Worm (Caenorhabditis elegans): ENCODE measurements around the gene popl-1.

popl-1 gene

DNA sequence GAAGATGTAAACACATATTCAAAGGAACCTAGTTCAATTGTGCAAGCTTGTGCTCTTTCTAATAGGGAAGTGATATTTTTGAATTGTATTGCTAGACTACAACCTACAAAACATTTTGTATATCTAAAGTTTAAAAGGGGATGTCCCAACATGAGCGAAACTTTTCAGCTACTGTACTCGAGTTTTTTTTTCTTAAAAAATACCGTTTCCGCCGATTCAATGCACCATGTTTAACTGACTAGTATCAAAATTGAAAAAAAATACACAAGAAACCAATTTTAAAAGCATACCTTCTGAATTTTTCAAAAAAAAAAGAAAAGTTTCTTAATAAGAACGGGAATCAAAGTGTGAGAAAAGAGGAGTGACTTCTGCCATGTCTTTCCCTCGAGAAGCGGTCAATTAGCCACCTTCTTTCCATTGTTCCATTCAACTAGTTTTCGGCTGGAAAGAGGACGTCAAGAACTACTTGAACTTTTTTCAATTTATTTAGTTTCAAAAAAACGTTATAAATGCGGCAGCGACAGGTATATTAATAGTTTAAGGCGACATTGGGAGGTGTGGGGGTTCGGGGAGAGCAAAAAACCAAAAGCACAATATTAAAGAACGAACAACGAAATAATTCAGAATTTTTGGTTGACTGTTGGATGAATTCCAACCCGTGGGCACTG is 15.3 kb downstream of the popl-1 start, which contains the start of gene nas-4:
Gene nas-4, minus strand, starts transcription at position 351 of the 668 bp plus-strand sequence.
- TF ChIP-seq unc-62 (GFP tag; optimal IDR thresholded peaks at IDR 0.05) = no peak

- no peak for TF ChIP-seq unc-62 (GFP tag; optimal IDR thresholded peaks at IDR 0.05)
These were observed 18.8 kb downstream of the popl-1 start, which contains the start of gene C05D11.5 for ce11 chrIII:6411914-6412313. TSS of gene C05D11.5 (minus strand) at chrIII:6412014.

DNA sequence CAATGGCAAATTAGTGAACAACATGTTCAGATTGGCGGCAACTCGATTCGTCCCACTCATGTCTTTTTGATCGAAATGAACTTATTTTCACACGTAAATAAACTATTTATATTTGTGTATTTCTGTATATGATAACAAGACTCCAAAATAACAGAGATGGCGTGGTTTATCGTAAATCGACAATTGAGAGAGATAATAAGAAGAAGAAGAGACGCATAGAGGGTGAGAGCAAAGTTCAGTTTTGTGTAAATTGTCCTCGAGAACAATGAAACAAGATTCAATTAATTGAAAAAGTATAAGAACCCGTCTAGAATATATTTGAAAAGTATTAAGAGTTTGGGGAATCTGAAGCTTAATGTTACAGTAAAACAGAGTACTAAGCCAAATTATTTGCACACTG is 19.3 kb downstream of the popl-1 start:
- no peak for TF ChIP-seq unc-62 (GFP tag; optimal IDR thresholded peaks at IDR 0.05)

DNA sequence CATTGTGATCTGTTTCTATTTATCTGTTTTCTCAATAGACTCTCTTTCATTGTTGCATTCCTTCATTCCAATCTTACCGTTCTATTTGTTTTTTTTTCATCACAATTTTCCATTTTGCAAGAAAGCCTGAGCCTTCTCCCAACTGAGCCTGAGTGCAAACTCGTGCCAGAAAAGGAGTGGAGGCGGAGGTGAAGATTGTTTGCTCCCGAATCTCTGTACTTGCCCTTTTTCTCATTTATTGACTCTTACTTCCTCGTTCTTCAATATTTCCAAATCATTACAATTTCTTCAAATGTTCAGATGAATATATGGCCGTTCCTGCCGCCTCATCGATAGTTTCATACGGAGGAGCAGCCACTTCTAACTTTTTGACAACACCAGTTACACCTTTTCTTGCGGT is 23.9 kb downstream of the popl-1 start, which contains the start of gene let-756:
Gene let-756, plus strand, starts transcription at position 301 of the 400 bp plus-strand sequence.
- no peak for TF ChIP-seq unc-62 (GFP tag; optimal IDR thresholded peaks at IDR 0.05)

ce11 chrIII:6405121-6405520 is 25.6 kb downstream of the popl-1 start:
- no peak for TF ChIP-seq unc-62 (GFP tag; optimal IDR thresholded peaks at IDR 0.05)

- no peak for TF ChIP-seq unc-62 (GFP tag; optimal IDR thresholded peaks at IDR 0.05)
These were observed 27.9 kb downstream of the popl-1 start for ce11 chrIII:6402810-6403209.

- no peak for TF ChIP-seq unc-62 (GFP tag; optimal IDR thresholded peaks at IDR 0.05)
These were observed 28.4 kb downstream of the popl-1 start for ce11 chrIII:6402346-6402745.

ce11 chrIII:6399424-6399823 is 31.3 kb downstream of the popl-1 start:
- TF ChIP-seq unc-62 (GFP tag; optimal IDR thresholded peaks at IDR 0.05) = no peak

- no peak for TF ChIP-seq unc-62 (GFP tag; optimal IDR thresholded peaks at IDR 0.05)
These were observed 32.6 kb downstream of the popl-1 start for ce11 chrIII:6398124-6398523.

DNA sequence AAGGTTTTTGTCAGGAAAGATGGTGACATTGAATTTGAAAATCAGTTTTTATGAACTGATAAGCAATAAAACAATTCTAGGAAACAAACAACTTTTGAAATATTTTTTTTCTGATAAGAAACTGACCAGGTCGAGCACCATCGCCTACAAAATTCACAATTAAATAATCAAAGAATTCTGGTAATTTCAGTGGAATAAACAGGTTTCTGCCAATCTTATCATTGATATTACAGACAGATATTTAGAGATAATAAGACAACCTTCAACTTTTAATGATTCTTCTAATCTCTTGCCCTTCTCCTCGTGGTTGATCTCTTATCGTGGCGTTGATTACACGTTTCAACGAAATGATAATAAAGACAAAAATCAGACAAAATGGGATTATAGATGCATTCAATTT is 34.4 kb downstream of the popl-1 start:
- TF ChIP-seq unc-62 (GFP tag; optimal IDR thresholded peaks at IDR 0.05) = no peak

ce11 chrIII:6395706-6396232 is 35.0 kb downstream of the popl-1 start, which contains the start of gene oatr-1:
TSS of gene oatr-1 (minus strand) at chrIII:6396182.
- TF ChIP-seq unc-62 (GFP tag; optimal IDR thresholded peaks at IDR 0.05) = no peak

- no peak for TF ChIP-seq unc-62 (GFP tag; optimal IDR thresholded peaks at IDR 0.05)
These were observed 40.1 kb downstream of the popl-1 start, which contains the start of gene smrc-1 for ce11 chrIII:6390644-6391043. TSS of gene smrc-1 (plus strand) at chrIII:6390944.

DNA sequence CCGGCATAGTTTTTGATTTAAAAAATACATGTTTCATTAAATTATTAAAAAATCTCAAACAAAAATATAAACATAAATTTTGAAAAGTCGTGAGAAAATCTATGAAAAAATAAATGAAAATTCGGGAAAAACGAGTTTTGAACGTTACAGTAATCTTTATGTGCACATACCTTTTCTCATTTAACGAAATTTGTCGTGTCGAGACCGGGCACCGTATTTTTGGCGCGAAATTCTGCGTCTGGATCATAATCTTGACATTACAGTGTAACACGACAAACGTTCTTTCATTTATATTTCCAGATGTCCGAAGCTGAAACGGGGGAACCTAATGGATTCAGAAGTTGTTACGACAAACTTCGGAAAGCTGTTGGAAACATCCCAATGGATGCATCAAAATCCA is 41.2 kb downstream of the popl-1 start, which contains the start of gene C16A3.2:
Gene C16A3.2, plus strand, starts transcription at position 301 of the 400 bp plus-strand sequence.
- no peak for TF ChIP-seq unc-62 (GFP tag; optimal IDR thresholded peaks at IDR 0.05)

ce11 chrIII:6382987-6383602 is 47.6 kb downstream of the popl-1 start, which contains the start of gene let-716:
TSS of gene let-716 (plus strand) at chrIII:6383552.
- no peak for TF ChIP-seq unc-62 (GFP tag; optimal IDR thresholded peaks at IDR 0.05)

DNA sequence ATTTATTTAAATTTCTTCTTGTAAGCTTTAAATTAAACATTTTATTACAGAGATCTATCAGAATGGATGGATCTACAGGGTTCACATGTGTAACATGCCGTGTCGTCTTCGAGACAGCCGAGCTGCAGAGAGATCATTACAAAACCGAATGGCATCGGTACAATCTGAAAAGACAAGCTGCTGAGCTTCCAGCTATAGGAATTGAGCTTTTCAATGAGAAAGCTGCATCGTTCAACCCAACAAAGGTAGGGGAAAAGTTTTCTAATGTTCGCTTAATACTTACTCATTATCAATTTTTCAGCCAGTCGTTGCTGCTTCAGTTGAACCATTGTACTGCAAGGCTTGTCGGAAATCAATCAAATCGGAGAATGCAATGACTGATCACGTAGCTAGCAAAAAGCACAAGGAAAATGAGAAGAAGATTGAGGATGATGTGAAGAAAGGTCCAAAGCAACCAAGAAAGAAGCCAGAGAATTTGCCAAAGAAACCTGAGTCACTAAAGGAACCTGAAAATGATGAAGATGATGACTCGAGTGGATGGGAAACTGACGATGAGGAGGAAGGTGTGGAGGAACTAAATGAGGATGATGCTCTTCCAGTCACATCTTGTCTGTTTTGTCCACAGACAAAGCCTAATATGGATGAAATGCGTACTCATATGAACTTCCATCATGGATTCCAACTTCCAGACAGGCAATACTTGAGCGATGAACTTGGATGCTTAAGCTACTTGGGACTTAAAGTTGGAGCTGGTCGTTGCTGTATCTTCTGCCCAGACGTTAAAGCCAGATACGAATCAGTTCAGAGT is 48.9 kb downstream of the popl-1 start, which contains the start of gene znf-622:
Gene znf-622, plus strand, starts transcription at position 51 of the 808 bp plus-strand sequence.
- no peak for TF ChIP-seq unc-62 (GFP tag; optimal IDR thresholded peaks at IDR 0.05)

DNA sequence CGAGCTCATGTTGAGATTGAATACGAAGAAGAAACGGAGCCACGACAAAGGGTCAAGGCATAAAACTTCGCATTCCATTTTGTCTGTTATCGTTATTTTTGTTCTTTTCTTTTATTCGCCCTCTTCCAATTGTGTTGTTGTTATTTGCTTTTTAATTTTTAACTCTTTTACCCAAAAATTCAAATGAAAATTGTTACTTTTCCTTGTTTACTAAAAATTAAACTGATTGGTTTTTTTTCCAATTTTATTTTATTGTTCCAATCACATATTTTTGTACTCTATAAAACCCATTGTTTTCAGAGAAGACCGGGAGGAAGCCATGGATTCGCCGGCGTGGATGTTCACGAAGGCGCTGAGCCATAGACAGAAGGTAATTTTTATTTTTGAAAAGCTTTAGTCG is 50.3 kb downstream of the popl-1 start, which contains the start of gene C16A3.5:
Gene C16A3.5, plus strand, starts transcription at position 301 of the 400 bp plus-strand sequence.
- TF ChIP-seq unc-62 (GFP tag; optimal IDR thresholded peaks at IDR 0.05) = no peak
